Fruit fly (Drosophila melanogaster): Measurements from ENCODE around the gene CG34377.
A peak's percentile ranks its signal among the peaks of the same experiment; 100 is the strongest.
"Not testable (repeated sequence)": the region's sequence is repeated elsewhere in the genome, so short reads cannot be mapped to it uniquely, and the experiment has no call there.

CG34377 gene

dm6 chr3R:22324736-22325135 lies 842 bp upstream of the CG34377 start (continued):
- TF ChIP-seq CG2875 (GFP tag; optimal IDR thresholded peaks at IDR 0.05) (peak; percentile 37), phol (tag; optimal IDR thresholded peaks at IDR 0.05) (peak; percentile 42), CG2202 (tag; optimal IDR thresholded peaks at IDR 0.05) (peak; percentile 15), CG32772 (GFP tag; IDR thresholded peaks at IDR 0.05) (0 out of 2 replicates have a peak, but pooled peaks have one; percentile 5), dmrt11E (tag; optimal IDR thresholded peaks at IDR 0.05) (peak; percentile 53), CG2712 (tag; optimal IDR thresholded peaks at IDR 0.05) (peak; percentile 53), sens (GFP tag) (peak; percentile 32), CG11093 (GFP tag; IDR thresholded peaks at IDR 0.05) (0 out of 3 replicates have a peak, but pooled peaks have one; percentile 10), CG10979 (tag; optimal IDR thresholded peaks at IDR 0.05) (peak; percentile 56), fd96Cb (tag; optimal IDR thresholded peaks at IDR 0.05) (peak; percentile 4)

dm6 chr3R:22300064-22300463 lies 23.8 kb downstream of the CG34377 start:
- TF ChIP-seq CG30431 (GFP tag; optimal IDR thresholded peaks at IDR 0.05) (no peak), CG10565 (GFP tag; optimal IDR thresholded peaks at IDR 0.05) (no peak), tap (tag; optimal IDR thresholded peaks at IDR 0.05) (no peak), sob (GFP tag; IDR thresholded peaks at IDR 0.05) (0 out of 2 replicates have a peak, but pooled peaks have one; percentile 13), chinmo (GFP tag; IDR thresholded peaks at IDR 0.05; ENCODE audit: partially characterized antibody) (no peak), CG6272 (GFP tag; IDR thresholded peaks at IDR 0.05) (no peak), CG8765 (GFP tag; IDR thresholded peaks at IDR 0.05) (no peak), maf-S (GFP tag; optimal IDR thresholded peaks at IDR 0.05) (no peak), CG14014 (GFP tag; IDR thresholded peaks at IDR 0.05) (no peak), CG2678 (tag; optimal IDR thresholded peaks at IDR 0.05) (peak; percentile 8), CG31224 (GFP tag; IDR thresholded peaks at IDR 0.05) (peak; percentile 65), cas (GFP tag; IDR thresholded peaks at IDR 0.05) (no peak), jumu (GFP tag; optimal IDR thresholded peaks at IDR 0.05) (no peak)

- TF ChIP-seq GATAe (GFP tag; conservative IDR thresholded peaks at IDR 0.05): peak; percentile 68
- TF ChIP-seq ham (GFP tag; IDR thresholded peaks at IDR 0.05): peak; percentile 30; the same call in 1 of the 2 replicates
These were observed 24.6 kb downstream of the CG34377 start for dm6 chr3R:22299309-22299708.

dm6 chr3R:22298505-22298904 lies 25.4 kb downstream of the CG34377 start, which contains the start of gene CG7084:
Gene CG7084, plus strand, starts transcription at chr3R:22298805.
- TF ChIP-seq so (GFP tag; IDR thresholded peaks at IDR 0.05); Dip3 (GFP tag; optimal IDR thresholded peaks at IDR 0.05); CG15073 (GFP tag; optimal IDR thresholded peaks at IDR 0.05): not testable (repeated sequence)

- TF ChIP-seq crol (GFP tag; IDR thresholded peaks at IDR 0.05): no peak
- no peak for TF ChIP-seq Nf-YC (tag; optimal IDR thresholded peaks at IDR 0.05)
- no peak for TF ChIP-seq CG6765 (GFP tag; optimal IDR thresholded peaks at IDR 0.05)
- TF ChIP-seq phol (tag; optimal IDR thresholded peaks at IDR 0.05): no peak
- no peak for TF ChIP-seq Gsc (GFP tag; IDR thresholded peaks at IDR 0.05)
- TF ChIP-seq CG9932 (GFP tag; IDR thresholded peaks at IDR 0.05): no peak
- TF ChIP-seq CG8281 (tag; optimal IDR thresholded peaks at IDR 0.05): peak; percentile 96
- no peak for TF ChIP-seq CG12236 (GFP tag; optimal IDR thresholded peaks at IDR 0.05)
These were observed 35.6 kb downstream of the CG34377 start for dm6 chr3R:22288305-22288704.
